Fruit fly (Drosophila melanogaster): ENCODE measurements around the gene Tctp.

The Tctp gene

dm6 chr3R:11196648-11197388 is 13.2 kb upstream of the Tctp start (continued):
- peak; percentile 97 for TF ChIP-seq acj6 (GFP tag; optimal IDR thresholded peaks at IDR 0.05)
- TF ChIP-seq CG8632 (GFP tag; optimal IDR thresholded peaks at IDR 0.05) = peak; percentile 99
- peak; percentile 97 for TF ChIP-seq fd59A (GFP tag; optimal IDR thresholded peaks at IDR 0.05)
- TF ChIP-seq CG8319 (GFP tag; optimal IDR thresholded peaks at IDR 0.05) = peak; percentile 94
- peak; percentile 100 for TF ChIP-seq CG32006 (GFP tag; optimal IDR thresholded peaks at IDR 0.05)
- peak; percentile 99 for TF ChIP-seq CG15336 (GFP tag; IDR thresholded peaks at IDR 0.05)
- TF ChIP-seq CG16779 (tag; optimal IDR thresholded peaks at IDR 0.05) = peak; percentile 97
- TF ChIP-seq spab (GFP tag; optimal IDR thresholded peaks at IDR 0.05) = peak; percentile 98
- TF ChIP-seq CG6163 (GFP tag; IDR thresholded peaks at IDR 0.05) = peak; percentile 97
- peak; percentile 99 for TF ChIP-seq esn (GFP tag; optimal IDR thresholded peaks at IDR 0.05)
- TF ChIP-seq topi (GFP tag; optimal IDR thresholded peaks at IDR 0.05) = peak; percentile 99
- TF ChIP-seq CG11762 (GFP tag; optimal IDR thresholded peaks at IDR 0.05; ENCODE audit: insufficient read depth) = peak; percentile 95
- peak; percentile 98 for TF ChIP-seq Hr4 (GFP tag; optimal IDR thresholded peaks at IDR 0.05)
- peak; percentile 92 for TF ChIP-seq Ets96B (tag; optimal IDR thresholded peaks at IDR 0.05)
- TF ChIP-seq CG6854 (GFP tag; optimal IDR thresholded peaks at IDR 0.05) = peak; percentile 98
- TF ChIP-seq Sox15 (GFP tag; optimal IDR thresholded peaks at IDR 0.05) = peak; percentile 95
- peak; percentile 97 for TF ChIP-seq CG6808 (GFP tag; optimal IDR thresholded peaks at IDR 0.05)
- TF ChIP-seq Sox102F (GFP tag; optimal IDR thresholded peaks at IDR 0.05) = peak; percentile 95
- TF ChIP-seq lz (GFP tag; optimal IDR thresholded peaks at IDR 0.05) = peak; percentile 97
- peak; percentile 100 for TF ChIP-seq CG8119 (GFP tag; IDR thresholded peaks at IDR 0.05)

- TF ChIP-seq fd85E (GFP tag; optimal IDR thresholded peaks at IDR 0.05) (no peak), Sox15 (GFP tag; optimal IDR thresholded peaks at IDR 0.05) (no peak), Hr38 (GFP tag; optimal IDR thresholded peaks at IDR 0.05) (no peak), CG3032 (tag; optimal IDR thresholded peaks at IDR 0.05) (no peak), dac (GFP tag; optimal IDR thresholded peaks at IDR 0.05) (no peak), CG10631 (GFP tag; optimal IDR thresholded peaks at IDR 0.05) (no peak), CG6854 (GFP tag; optimal IDR thresholded peaks at IDR 0.05) (no peak), CG34406 (GFP tag; optimal IDR thresholded peaks at IDR 0.05) (no peak), Gug (GFP tag; IDR thresholded peaks at IDR 0.05) (no peak), CG4318 (GFP tag; optimal IDR thresholded peaks at IDR 0.05) (no peak), CG32006 (GFP tag; optimal IDR thresholded peaks at IDR 0.05) (no peak), CG8319 (GFP tag; optimal IDR thresholded peaks at IDR 0.05) (no peak), Eip78C (GFP tag) (no peak)
Measured at dm6 chr3R:11197389-11197716, 12.7 kb upstream of the Tctp start, which contains the start of gene cu. Gene cu (plus strand): TSS chr3R:11197592.

dm6 chr3R:11198062-11198472 is 12.0 kb upstream of the Tctp start:
- TF ChIP-seq Hr4 (GFP tag; optimal IDR thresholded peaks at IDR 0.05) = no peak
- TF ChIP-seq Eip93F (GFP tag; optimal IDR thresholded peaks at IDR 0.05) = no peak
- no peak for TF ChIP-seq CG11762 (GFP tag; optimal IDR thresholded peaks at IDR 0.05; ENCODE audit: insufficient read depth)
- TF ChIP-seq CG11902 (GFP tag; optimal IDR thresholded peaks at IDR 0.05) = no peak
- TF ChIP-seq eg (GFP tag; IDR thresholded peaks at IDR 0.05) = peak; percentile 41; the same call in 1 of the 3 replicates
- TF ChIP-seq CG6163 (GFP tag; IDR thresholded peaks at IDR 0.05) = 0 out of 3 replicates have a peak, but pooled peaks have one; percentile 25
- TF ChIP-seq svp (GFP tag) = peak; percentile 67
- TF ChIP-seq Gug (GFP tag; IDR thresholded peaks at IDR 0.05) = no peak
- TF ChIP-seq CG8632 (GFP tag; optimal IDR thresholded peaks at IDR 0.05) = peak; percentile 6
- TF ChIP-seq CG6854 (GFP tag; optimal IDR thresholded peaks at IDR 0.05) = peak; percentile 4
- no peak for TF ChIP-seq lz (GFP tag; optimal IDR thresholded peaks at IDR 0.05)
- no peak for TF ChIP-seq CG7368 (GFP tag; optimal IDR thresholded peaks at IDR 0.05)
- TF ChIP-seq Blimp-1 (GFP tag; optimal IDR thresholded peaks at IDR 0.05) = peak; percentile 25
- peak; percentile 82 for TF ChIP-seq fkh (GFP tag; optimal IDR thresholded peaks at IDR 0.05)
- no peak for TF ChIP-seq fd85E (GFP tag; optimal IDR thresholded peaks at IDR 0.05)
- TF ChIP-seq Lpt (GFP tag; optimal IDR thresholded peaks at IDR 0.05) = peak; percentile 56
- TF ChIP-seq CG8319 (GFP tag; optimal IDR thresholded peaks at IDR 0.05) = no peak
- no peak for TF ChIP-seq pdm3 (GFP tag; optimal IDR thresholded peaks at IDR 0.05)
- peak; percentile 69 for TF ChIP-seq Eip78C (GFP tag)
- TF ChIP-seq Ets96B (tag; optimal IDR thresholded peaks at IDR 0.05) = no peak
- no peak for TF ChIP-seq CG6808 (GFP tag; optimal IDR thresholded peaks at IDR 0.05)
- no peak for TF ChIP-seq CG10669 (GFP tag; optimal IDR thresholded peaks at IDR 0.05)
- peak; percentile 21 for TF ChIP-seq dsx (GFP tag; optimal IDR thresholded peaks at IDR 0.05; ENCODE audit: poor library complexity, severe bottlenecking)
- TF ChIP-seq fd59A (GFP tag; optimal IDR thresholded peaks at IDR 0.05) = no peak
- no peak; the same call in 1 of the 2 replicates for TF ChIP-seq CG15336 (GFP tag; IDR thresholded peaks at IDR 0.05)
- peak; percentile 7 for TF ChIP-seq net (GFP tag; optimal IDR thresholded peaks at IDR 0.05)
- TF ChIP-seq cyc (GFP tag; optimal IDR thresholded peaks at IDR 0.05) = no peak
- TF ChIP-seq Eip75B (GFP tag; optimal IDR thresholded peaks at IDR 0.05) = no peak
- peak; percentile 63 for TF ChIP-seq vri (GFP tag; optimal IDR thresholded peaks at IDR 0.05)
- peak; percentile 76 for TF ChIP-seq Sox14 (GFP tag; optimal IDR thresholded peaks at IDR 0.05)
